Fruit fly (Drosophila melanogaster) whole organism, embryonic: ENCODE data around the gene comm.

Source experiments
- Atf6 ChIP-seq: fragments of 200-800 bp; sonication (Bioruptor generic); IDR thresholded peaks from 2 replicates; pipeline ENCODE4 v1.3.6; 2022; ENCODE audit warnings: missing biosample characterization, missing genetic modification characterization
- CG10267 ChIP-seq: fragments of 200-800 bp; sonication (Bioruptor generic); optimal IDR thresholded peaks from 2 replicates; lab custom pipeline; 2018; ENCODE audit warnings: missing biosample characterization, mild to moderate bottlenecking, missing genetic modification characterization, moderate library complexity
- CG10979 ChIP-seq: fragments of 200-800 bp; sonication (Bioruptor generic); optimal IDR thresholded peaks from 2 replicates; lab custom pipeline; 2018; ENCODE audit warnings: missing biosample characterization, mild to moderate bottlenecking, missing genetic modification characterization, moderate library complexity
- CG14710 ChIP-seq: fragments of 200-800 bp; sonication (Bioruptor generic); optimal IDR thresholded peaks from 3 replicates; lab custom pipeline; 2019; ENCODE audit warnings: missing biosample characterization, mild to moderate bottlenecking, missing genetic modification characterization, moderate library complexity
- CG15696 ChIP-seq: fragments of 200-800 bp; sonication (Bioruptor generic); optimal IDR thresholded peaks from 2 replicates; lab custom pipeline; 2019; ENCODE audit warnings: missing biosample characterization, mild to moderate bottlenecking, missing genetic modification characterization, moderate library complexity
- CG17361 ChIP-seq: fragments of 200-800 bp; sonication (Bioruptor generic); IDR thresholded peaks from 3 replicates; pipeline ENCODE4 v1.3.6; 2022; ENCODE audit warnings: missing biosample characterization, missing genetic modification characterization
- CG17612 ChIP-seq: fragments of 200-800 bp; sonication (Bioruptor generic); IDR thresholded peaks from 2 replicates; pipeline ENCODE4 v1.3.6; 2022; ENCODE audit warnings: missing biosample characterization, missing genetic modification characterization
- CG17829 ChIP-seq: fragments of 200-800 bp; optimal IDR thresholded peaks from 2 replicates; lab custom pipeline; 2019; ENCODE audit warnings: missing biosample characterization, mild to moderate bottlenecking, missing genetic modification characterization, moderate library complexity
- CG18262 ChIP-seq: fragments of 200-800 bp; optimal IDR thresholded peaks from 3 replicates; lab custom pipeline; 2019; ENCODE audit warnings: missing biosample characterization, mild to moderate bottlenecking, missing genetic modification characterization, moderate library complexity
- CG2712 ChIP-seq: fragments of 200-800 bp; optimal IDR thresholded peaks from 3 replicates; lab custom pipeline; 2019; ENCODE audit warnings: missing biosample characterization, mild to moderate bottlenecking, missing genetic modification characterization, moderate library complexity
- CG4360 ChIP-seq: fragments of 200-800 bp; sonication (Bioruptor generic); IDR thresholded peaks from 2 replicates; pipeline ENCODE4 v1.3.6; 2022; ENCODE audit warnings: missing biosample characterization, missing genetic modification characterization
- CG4404 ChIP-seq: fragments of 200-800 bp; sonication (Bioruptor generic); IDR thresholded peaks from 2 replicates; pipeline ENCODE4 v1.3.6; 2022; ENCODE audit warnings: missing biosample characterization, missing genetic modification characterization
- CG4424 ChIP-seq: fragments of 200-800 bp; sonication (Bioruptor generic); optimal IDR thresholded peaks from 3 replicates; lab custom pipeline; 2016; ENCODE audit warnings: missing biosample characterization, missing genetic modification characterization
- CG5180 ChIP-seq: fragments of 200-800 bp; sonication (Bioruptor generic); optimal IDR thresholded peaks from 3 replicates; lab custom pipeline; 2017; ENCODE audit warnings: missing biosample characterization, missing genetic modification characterization, mild to moderate bottlenecking, moderate library complexity, missing genetic modification reagents
- CG8924 ChIP-seq: fragments of 200-800 bp; optimal IDR thresholded peaks from 3 replicates; lab custom pipeline; 2019; ENCODE audit warnings: missing biosample characterization, mild to moderate bottlenecking, missing genetic modification characterization, moderate library complexity
- CG9727 ChIP-seq: fragments of 200-800 bp; sonication (Bioruptor generic); optimal IDR thresholded peaks from 3 replicates; lab custom pipeline; 2017; ENCODE audit warnings: missing biosample characterization, mild to moderate bottlenecking, missing genetic modification characterization
- CG9932 ChIP-seq: fragments of 200-800 bp; sonication (Bioruptor generic); IDR thresholded peaks from 2 replicates; pipeline ENCODE4 v1.3.6; 2022; ENCODE audit warnings: missing biosample characterization, missing genetic modification characterization
- Usf ChIP-seq: fragments of 200-800 bp; sonication (Bioruptor generic); optimal IDR thresholded peaks from 2 replicates; lab custom pipeline; 2017; ENCODE audit warnings: missing genotype, missing biosample characterization, missing genetic modification characterization
- Xrp1 ChIP-seq: fragments of 200-800 bp; sonication (Bioruptor generic); IDR thresholded peaks from 2 replicates; pipeline ENCODE4 v1.3.6; 2022; ENCODE audit warnings: missing biosample characterization, missing genetic modification characterization
- amos ChIP-seq: fragments of 200-800 bp; sonication (Bioruptor generic); IDR thresholded peaks from 2 replicates; pipeline ENCODE4 v1.3.6; 2022; ENCODE audit warnings: missing biosample characterization, missing genetic modification characterization; ENCODE audit not compliant: partially characterized antibody
- ara ChIP-seq: fragments of 200-800 bp; sonication (Bioruptor generic); IDR thresholded peaks from 2 replicates; pipeline ENCODE4 v1.3.6; 2022; ENCODE audit warnings: missing biosample characterization, missing genetic modification characterization
- dmrt11E ChIP-seq: fragments of 200-800 bp; sonication (Bioruptor generic); optimal IDR thresholded peaks from 3 replicates; lab custom pipeline; 2018; ENCODE audit warnings: missing biosample characterization, mild to moderate bottlenecking, missing genetic modification characterization, moderate library complexity
- emc ChIP-seq: fragments of 200-800 bp; sonication (Bioruptor generic); optimal IDR thresholded peaks from 2 replicates; lab custom pipeline; 2016; ENCODE audit warnings: missing biosample characterization, missing genetic modification characterization
- fd102C ChIP-seq: fragments of 200-800 bp; sonication (Bioruptor generic); optimal IDR thresholded peaks from 2 replicates; lab custom pipeline; 2018; ENCODE audit warnings: missing biosample characterization, mild to moderate bottlenecking, missing genetic modification characterization, moderate library complexity
- gem ChIP-seq: fragments of 200-800 bp; sonication (Bioruptor generic); optimal IDR thresholded peaks from 2 replicates; lab custom pipeline; 2019; ENCODE audit warnings: missing biosample characterization, mild to moderate bottlenecking, missing genetic modification characterization, moderate library complexity
- hth ChIP-seq: fragments of >200 bp; optimal IDR thresholded peaks from 2 replicates; lab custom pipeline; 2017; ENCODE audit warnings: inconsistent platforms
- lola ChIP-seq, 3 experiments: fragments of >200 bp in 2 of 3; fragments of 200-800 bp in 1 of 3; sonication (Bioruptor generic) in 1 of 3; optimal IDR thresholded peaks; 2 replicates each; lab custom pipeline; 2017 to 2019; ENCODE audit warnings: missing biosample characterization in 3 of 3, missing genetic modification characterization in 3 of 3, mild to moderate bottlenecking in 1 of 3, moderate library complexity in 1 of 3
- nerfin-2 ChIP-seq: fragments of 200-800 bp; sonication (Bioruptor generic); IDR thresholded peaks from 2 replicates; pipeline ENCODE4 v1.3.6; 2022; ENCODE audit warnings: missing biosample characterization, missing genetic modification characterization; ENCODE audit not compliant: partially characterized antibody
- phol ChIP-seq: fragments of 200-800 bp; sonication (Bioruptor generic); optimal IDR thresholded peaks from 3 replicates; lab custom pipeline; 2018; ENCODE audit warnings: missing biosample characterization, mild to moderate bottlenecking, missing genetic modification characterization, moderate library complexity
- prd ChIP-seq, 3 experiments: fragments of >200 bp in 2 of 3; fragments of 200-800 bp in 1 of 3; sonication (Bioruptor generic) in 1 of 3; optimal IDR thresholded peaks in 2 of 3; IDR thresholded peaks in 1 of 3; 2 replicates in 2 of 3; 3 replicates in 1 of 3; pipeline versions ENCODE4 v1.3.6 to Lab custom; 2017 to 2022; ENCODE audit warnings: missing biosample characterization in 1 of 3, missing genetic modification characterization in 1 of 3
- sens ChIP-seq: fragments of 200-800 bp; sonication (Bioruptor generic); peaks from one replicate; lab custom pipeline; 2016; ENCODE audit warnings: missing biosample characterization, missing genetic modification characterization
- tll ChIP-seq, 2 experiments: fragments of 200-800 bp in 1 of 2; fragments of >200 bp in 1 of 2; sonication (Bioruptor generic) in 1 of 2; optimal IDR thresholded peaks; 2 replicates each; lab custom pipeline; 2017 to 2019; ENCODE audit warnings: missing biosample characterization in 2 of 2, missing genetic modification characterization in 2 of 2, mild to moderate bottlenecking in 1 of 2, moderate library complexity in 1 of 2
- trem ChIP-seq: fragments of 200-800 bp; optimal IDR thresholded peaks from 3 replicates; lab custom pipeline; 2019; ENCODE audit warnings: missing biosample characterization, mild to moderate bottlenecking, missing genetic modification characterization, moderate library complexity
- trh ChIP-seq: fragments of 200-800 bp; sonication (Bioruptor generic); optimal IDR thresholded peaks from 2 replicates; lab custom pipeline; 2016; ENCODE audit warnings: missing biosample characterization, missing genetic modification characterization
- twi ChIP-seq: fragments of 200-800 bp; optimal IDR thresholded peaks from 2 replicates; lab custom pipeline; 2019; ENCODE audit warnings: missing biosample characterization, mild to moderate bottlenecking, missing genetic modification characterization, moderate library complexity
- zen ChIP-seq: fragments of 200-800 bp; sonication (Bioruptor generic); optimal IDR thresholded peaks from 3 replicates; lab custom pipeline; 2018; ENCODE audit warnings: missing biosample characterization, mild to moderate bottlenecking, missing genetic modification characterization, moderate library complexity
- zf30C ChIP-seq: fragments of 200-800 bp; sonication (Bioruptor generic); optimal IDR thresholded peaks from 3 replicates; lab custom pipeline; 2018; ENCODE audit warnings: missing biosample characterization, mild to moderate bottlenecking, missing genetic modification characterization

comm gene

DNA sequence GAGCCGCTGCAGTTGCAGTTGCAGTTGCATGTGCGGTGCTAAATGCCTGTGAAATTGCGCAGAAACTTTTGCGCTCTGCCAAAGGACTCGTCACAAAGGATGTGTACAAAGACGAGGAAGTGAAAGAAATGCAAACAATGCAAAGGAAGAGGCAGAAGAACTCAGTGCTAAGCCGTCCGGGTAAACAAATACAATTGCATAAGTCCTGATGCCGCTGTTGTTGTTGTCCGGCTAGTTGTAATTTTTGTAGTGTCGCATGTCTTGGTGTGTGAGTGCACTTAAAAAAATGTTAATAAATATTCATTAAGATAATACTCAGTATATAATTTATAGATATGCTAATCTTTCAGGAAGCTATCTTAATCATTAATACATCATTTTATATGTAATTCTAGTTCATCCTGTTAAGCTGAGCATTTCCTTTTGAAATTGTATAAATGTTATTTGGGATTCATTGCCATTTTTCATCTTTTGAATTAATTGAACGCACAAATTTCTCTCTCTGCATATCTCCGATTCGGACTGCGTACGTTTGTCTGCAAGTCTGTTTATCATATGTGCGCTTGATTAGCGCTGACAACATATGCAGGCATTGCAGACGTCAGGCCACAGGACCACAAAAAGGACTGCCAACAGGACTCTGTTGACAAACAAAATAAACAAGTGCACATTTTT lies 3.7 kb upstream of the comm start:
- TF ChIP-seq twi (tag; lab: Kevin White, UChicago) (peak; percentile 93), prd (optimal IDR thresholded peaks at IDR 0.05; lab: Kevin White, UChicago) (no peak), prd (GFP tag; IDR thresholded peaks at IDR 0.05; lab: Robert Waterston, UW) (peak; percentile 73), CG2712 (tag; lab: Kevin White, UChicago) (peak; percentile 34), tll (GFP tag; optimal IDR thresholded peaks at IDR 0.05; lab: Kevin White, UChicago) (peak in 1 of 2 experiments; percentile 67), zf30C (GFP tag; lab: Kevin White, UChicago) (peak; percentile 66), CG10979 (tag; lab: Kevin White, UChicago) (peak; percentile 45), phol (tag; lab: Kevin White, UChicago) (peak; percentile 19), fd102C (GFP tag; lab: Kevin White, UChicago) (peak; percentile 32), CG8924 (peak; percentile 33), hth (lab: Kevin White, UChicago) (no peak), Atf6 (GFP tag; lab: Robert Waterston, UW) (no peak), CG18262 (tag; lab: Kevin White, UChicago) (peak; percentile 27), nerfin-2 (no peak), trh (GFP tag; lab: Kevin White, UChicago) (no peak), CG15696 (tag; lab: Kevin White, UChicago) (peak; percentile 53), CG10267 (tag; lab: Kevin White, UChicago) (peak; percentile 26), CG9727 (GFP tag; lab: Kevin White, UChicago) (peak; percentile 30), trem (tag; lab: Kevin White, UChicago) (peak; percentile 3), sens (peak; percentile 45), CG4424 (no peak), ara (GFP tag; lab: Robert Waterston, UW) (0 out of 2 replicates have a peak, but pooled peaks have one; percentile 18), Usf (no peak), amos (GFP tag; lab: Robert Waterston, UW) (no peak), CG17612 (no peak), Xrp1 (GFP tag; lab: Robert Waterston, UW) (peak; percentile 40; the same call in 1 of the 2 replicates), CG9932 (GFP tag; lab: Robert Waterston, UW) (no peak), CG5180 (GFP tag; lab: Kevin White, UChicago) (no peak), CG17361 (no peak), CG4404 (0 out of 2 replicates have a peak, but pooled peaks have one; percentile 31), CG17829 (tag; lab: Kevin White, UChicago) (peak; percentile 35), CG14710 (tag; lab: Kevin White, UChicago) (peak; percentile 33), emc (GFP tag; lab: Kevin White, UChicago) (no peak), CG4360 (GFP tag; lab: Robert Waterston, UW) (peak; percentile 63), gem (tag; lab: Kevin White, UChicago) (peak; percentile 32), zen (tag; lab: Kevin White, UChicago) (peak; percentile 52), lola (GFP tag; optimal IDR thresholded peaks at IDR 0.05; lab: Kevin White, UChicago) (peak in 1 of 3 experiments; percentile 32), dmrt11E (tag; lab: Kevin White, UChicago) (peak; percentile 37)
